Fruit fly (Drosophila melanogaster) whole organism, embryonic: ENCODE data around the gene CG5909.
A peak's percentile ranks its signal among the peaks of the same experiment; 100 is the strongest.

Experiments
- CG10431 ChIP-seq: fragments of 200-800 bp; sonication (Bioruptor generic); optimal IDR thresholded peaks from 3 replicates; lab custom pipeline; 2018; ENCODE audit warnings: missing biosample characterization, mild to moderate bottlenecking, missing genetic modification characterization
- CG11398 ChIP-seq: fragments of 200-800 bp; sonication (Bioruptor generic); optimal IDR thresholded peaks from 2 replicates; lab custom pipeline; 2016; ENCODE audit warnings: missing biosample characterization, missing genetic modification characterization
- CG13424 ChIP-seq: fragments of 200-800 bp; sonication (Bioruptor generic); optimal IDR thresholded peaks from 2 replicates; lab custom pipeline; 2019; ENCODE audit warnings: missing biosample characterization, mild to moderate bottlenecking, missing genetic modification characterization, moderate library complexity
- CG15479 ChIP-seq: fragments of 200-800 bp; sonication (Bioruptor generic); optimal IDR thresholded peaks from 3 replicates; lab custom pipeline; 2019; ENCODE audit warnings: missing biosample characterization, mild to moderate bottlenecking, missing genetic modification characterization, moderate library complexity
- CG16863 ChIP-seq: fragments of 200-800 bp; sonication (Bioruptor generic); optimal IDR thresholded peaks from 3 replicates; lab custom pipeline; 2016; ENCODE audit warnings: missing biosample characterization, missing genetic modification characterization
- CG17328 ChIP-seq: fragments of 200-800 bp; sonication (Bioruptor generic); IDR thresholded peaks from 2 replicates; pipeline ENCODE4 v1.3.6; 2022; ENCODE audit warnings: missing biosample characterization, missing genetic modification characterization
- CG17385 ChIP-seq: fragments of 200-800 bp; sonication (Bioruptor generic); optimal IDR thresholded peaks from 3 replicates; lab custom pipeline; 2018; ENCODE audit warnings: missing biosample characterization, mild to moderate bottlenecking, missing genetic modification characterization
- CG18262 ChIP-seq: fragments of 200-800 bp; optimal IDR thresholded peaks from 3 replicates; lab custom pipeline; 2019; ENCODE audit warnings: missing biosample characterization, mild to moderate bottlenecking, missing genetic modification characterization, moderate library complexity
- CG18599 ChIP-seq: fragments of 200-800 bp; sonication (Bioruptor generic); optimal IDR thresholded peaks from 3 replicates; lab custom pipeline; 2017; ENCODE audit warnings: missing biosample characterization, missing genetic modification characterization, mild to moderate bottlenecking, moderate library complexity, missing genetic modification reagents
- CG2199 ChIP-seq: fragments of 200-800 bp; sonication (Bioruptor generic); IDR thresholded peaks from 3 replicates; pipeline ENCODE4 v1.3.6; 2022; ENCODE audit warnings: missing biosample characterization, missing genetic modification characterization
- CG31441 ChIP-seq: fragments of 200-800 bp; sonication (Bioruptor generic); IDR thresholded peaks from 2 replicates; pipeline ENCODE4 v1.3.6; 2022; ENCODE audit warnings: missing biosample characterization, missing genetic modification characterization
- CG3726 ChIP-seq: fragments of 200-800 bp; sonication (Bioruptor generic); IDR thresholded peaks from 3 replicates; pipeline ENCODE4, ENCODE4 v1.3.6; 2022; ENCODE audit warnings: missing biosample characterization, missing genetic modification characterization
- CG4820 ChIP-seq: fragments of 200-800 bp; sonication (Bioruptor generic); optimal IDR thresholded peaks from 3 replicates; lab custom pipeline; 2016; ENCODE audit warnings: missing biosample characterization, missing genetic modification characterization
- CG6254 ChIP-seq: fragments of 200-800 bp; sonication (Bioruptor generic); optimal IDR thresholded peaks from 3 replicates; lab custom pipeline; 2017; ENCODE audit warnings: mild to moderate bottlenecking, missing biosample characterization, missing genetic modification reagents, missing genetic modification characterization
- CG6272 ChIP-seq: fragments of 200-800 bp; sonication (Bioruptor generic); IDR thresholded peaks from 2 replicates; pipeline ENCODE4 v1.3.6; 2022; ENCODE audit warnings: missing biosample characterization, missing genetic modification characterization
- CG6854 ChIP-seq: fragments of 200-800 bp; sonication (Bioruptor generic); optimal IDR thresholded peaks from 3 replicates; lab custom pipeline; 2017; ENCODE audit warnings: missing biosample characterization, mild to moderate bottlenecking, missing genetic modification characterization
- CG7357 ChIP-seq: fragments of 200-800 bp; sonication (Bioruptor generic); IDR thresholded peaks from 3 replicates; pipeline ENCODE4 v1.3.6; 2022; ENCODE audit warnings: missing biosample characterization, missing genetic modification characterization
- CG7963 ChIP-seq: fragments of 200-800 bp; sonication (Bioruptor generic); IDR thresholded peaks from 3 replicates; pipeline ENCODE4 v1.3.6; 2022; ENCODE audit warnings: missing biosample characterization, missing genetic modification characterization; ENCODE audit not compliant: partially characterized antibody
- CG8388 ChIP-seq: fragments of 200-800 bp; sonication (Bioruptor generic); optimal IDR thresholded peaks from 2 replicates; lab custom pipeline; 2019; ENCODE audit warnings: missing biosample characterization, mild to moderate bottlenecking, missing genetic modification characterization, moderate library complexity
- CG9215 ChIP-seq: fragments of 200-800 bp; sonication (Bioruptor generic); IDR thresholded peaks from 2 replicates; pipeline ENCODE4 v1.3.6; 2022; ENCODE audit warnings: missing biosample characterization, missing genetic modification characterization
- Drgx ChIP-seq: fragments of 200-800 bp; sonication (Bioruptor generic); IDR thresholded peaks from 2 replicates; pipeline ENCODE4 v1.3.6; 2022; ENCODE audit warnings: missing biosample characterization, missing genetic modification characterization
- Eip74EF ChIP-seq, 2 experiments: fragments of 200-800 bp in 1 of 2; fragments of >200 bp in 1 of 2; sonication (Bioruptor generic) in 1 of 2; optimal IDR thresholded peaks; 2 replicates each; lab custom pipeline; 2017 to 2019; ENCODE audit warnings: missing biosample characterization in 2 of 2, missing genetic modification characterization in 2 of 2, mild to moderate bottlenecking in 1 of 2, moderate library complexity in 1 of 2
- Ets65A ChIP-seq: fragments of 200-800 bp; sonication (Bioruptor generic); peaks from one replicate; lab custom pipeline; 2016; ENCODE audit warnings: missing biosample characterization, missing genetic modification characterization
- H2.0 ChIP-seq: fragments of 200-800 bp; sonication (Bioruptor generic); IDR thresholded peaks from 2 replicates; pipeline ENCODE4 v1.3.6; 2022; ENCODE audit warnings: missing biosample characterization, missing genetic modification characterization
- HHEX ChIP-seq: fragments of 200-800 bp; sonication (Bioruptor generic); optimal IDR thresholded peaks from 3 replicates; lab custom pipeline; 2017; ENCODE audit warnings: missing biosample characterization, mild to moderate bottlenecking, missing genetic modification characterization, missing genetic modification reagents
- HLH4C ChIP-seq: fragments of 200-800 bp; sonication (Bioruptor generic); IDR thresholded peaks from 3 replicates; pipeline ENCODE4 v1.3.6; 2022; ENCODE audit warnings: missing biosample characterization, missing genetic modification characterization; ENCODE audit not compliant: partially characterized antibody
- Hmr ChIP-seq: fragments of 200-800 bp; sonication (Bioruptor generic); optimal IDR thresholded peaks from 3 replicates; lab custom pipeline; 2017; ENCODE audit warnings: mild to moderate bottlenecking, missing biosample characterization, missing genetic modification reagents, missing genetic modification characterization
- NFAT ChIP-seq: fragments of 200-800 bp; sonication (Bioruptor generic); IDR thresholded peaks from 2 replicates; pipeline ENCODE4 v1.3.6; 2022; ENCODE audit warnings: missing biosample characterization, missing genetic modification characterization
- Pdp1 ChIP-seq, 2 experiments: fragments of 200-800 bp; sonication (Bioruptor generic); optimal IDR thresholded peaks; 3 replicates each; lab custom pipeline; 2016; ENCODE audit warnings: missing biosample characterization in 2 of 2, missing genetic modification characterization in 2 of 2, mild to moderate bottlenecking in 1 of 2, moderate library complexity in 1 of 2
- Sox102F ChIP-seq: fragments of 200-800 bp; sonication (Bioruptor generic); optimal IDR thresholded peaks from 2 replicates; lab custom pipeline; 2018; ENCODE audit warnings: missing biosample characterization, mild to moderate bottlenecking, missing genetic modification characterization, moderate library complexity
- ase ChIP-seq: fragments of 200-800 bp; sonication (Bioruptor generic); IDR thresholded peaks from 3 replicates; pipeline ENCODE4 v1.3.6; 2022; ENCODE audit warnings: missing biosample characterization, missing genetic modification characterization
- br ChIP-seq: fragments of >200 bp; optimal IDR thresholded peaks from 2 replicates; lab custom pipeline; 2017
- cato ChIP-seq: fragments of 200-800 bp; sonication (Bioruptor generic); optimal IDR thresholded peaks from 2 replicates; lab custom pipeline; 2016; ENCODE audit warnings: missing biosample characterization, missing genetic modification characterization, borderline replicate concordance
- caup ChIP-seq: fragments of 200-800 bp; sonication (Bioruptor generic); optimal IDR thresholded peaks from 3 replicates; lab custom pipeline; 2017; ENCODE audit warnings: missing biosample characterization, mild to moderate bottlenecking, missing genetic modification characterization, moderate library complexity; ENCODE audit not compliant: severe bottlenecking
- dati ChIP-seq: fragments of 200-800 bp; sonication (Bioruptor generic); IDR thresholded peaks from 2 replicates; pipeline ENCODE4 v1.3.6; 2022; ENCODE audit warnings: missing biosample characterization, missing genetic modification characterization
- disco-r ChIP-seq: fragments of 200-800 bp; sonication (Bioruptor generic); optimal IDR thresholded peaks from 2 replicates; lab custom pipeline; 2016; ENCODE audit warnings: missing biosample characterization, missing genetic modification characterization
- emc ChIP-seq: fragments of 200-800 bp; sonication (Bioruptor generic); optimal IDR thresholded peaks from 2 replicates; lab custom pipeline; 2016; ENCODE audit warnings: missing biosample characterization, missing genetic modification characterization
- ftz-f1 ChIP-seq: fragments of 200-800 bp; sonication (Bioruptor generic); optimal IDR thresholded peaks from 2 replicates; lab custom pipeline; 2016; ENCODE audit warnings: missing biosample characterization, missing genetic modification characterization
- gcm2 ChIP-seq: fragments of 200-800 bp; sonication (Bioruptor generic); optimal IDR thresholded peaks from 2 replicates; lab custom pipeline; 2016; ENCODE audit warnings: missing biosample characterization, missing genetic modification characterization
- gsb-n ChIP-seq: fragments of 200-800 bp; sonication (Bioruptor generic); optimal IDR thresholded peaks from 3 replicates; lab custom pipeline; 2018; ENCODE audit warnings: missing biosample characterization, mild to moderate bottlenecking, missing genetic modification characterization
- lab ChIP-seq: fragments of 200-800 bp; sonication (Bioruptor generic); optimal IDR thresholded peaks from 3 replicates; lab custom pipeline; 2017; ENCODE audit warnings: missing biosample characterization, missing genetic modification characterization, mild to moderate bottlenecking, moderate library complexity, missing genetic modification reagents
- maf-S ChIP-seq: fragments of 200-800 bp; sonication (Bioruptor generic); optimal IDR thresholded peaks from 2 replicates; lab custom pipeline; 2016; ENCODE audit warnings: missing biosample characterization, missing genetic modification characterization
- pan ChIP-seq, 4 experiments: fragments of >200 bp in 3 of 4; fragments of 200-800 bp in 1 of 4; sonication (Bioruptor generic) in 1 of 4; optimal IDR thresholded peaks in 3 of 4; IDR thresholded peaks in 1 of 4; 2 replicates each; pipeline versions ENCODE4 v1.3.6 to Lab custom; 2017 to 2022; ENCODE audit warnings: missing biosample characterization in 2 of 4, missing genetic modification characterization in 2 of 4, mixed read lengths in 1 of 4
- pzg ChIP-seq: fragments of 200-800 bp; sonication (Bioruptor generic); optimal IDR thresholded peaks from 3 replicates; lab custom pipeline; 2018; ENCODE audit warnings: missing biosample characterization, mild to moderate bottlenecking, missing genetic modification characterization, moderate library complexity
- repo ChIP-seq: fragments of 200-800 bp; sonication (Bioruptor generic); optimal IDR thresholded peaks from 2 replicates; lab custom pipeline; 2016; ENCODE audit warnings: missing biosample characterization, missing genetic modification characterization
- scrt ChIP-seq: fragments of 200-800 bp; sonication (Bioruptor generic); optimal IDR thresholded peaks from 2 replicates; lab custom pipeline; 2018; ENCODE audit warnings: missing biosample characterization, mild to moderate bottlenecking, missing genetic modification characterization, moderate library complexity
- slbo ChIP-seq: fragments of 200-800 bp; sonication (Bioruptor generic); IDR thresholded peaks from 2 replicates; pipeline ENCODE4 v1.3.6; 2022; ENCODE audit warnings: missing biosample characterization, missing genetic modification characterization
- slou ChIP-seq: fragments of 200-800 bp; sonication (Bioruptor generic); optimal IDR thresholded peaks from 3 replicates; lab custom pipeline; 2016; ENCODE audit warnings: missing biosample characterization, missing genetic modification characterization
- trem ChIP-seq: fragments of 200-800 bp; optimal IDR thresholded peaks from 3 replicates; lab custom pipeline; 2019; ENCODE audit warnings: missing biosample characterization, mild to moderate bottlenecking, missing genetic modification characterization, moderate library complexity

Gene CG5909

DNA sequence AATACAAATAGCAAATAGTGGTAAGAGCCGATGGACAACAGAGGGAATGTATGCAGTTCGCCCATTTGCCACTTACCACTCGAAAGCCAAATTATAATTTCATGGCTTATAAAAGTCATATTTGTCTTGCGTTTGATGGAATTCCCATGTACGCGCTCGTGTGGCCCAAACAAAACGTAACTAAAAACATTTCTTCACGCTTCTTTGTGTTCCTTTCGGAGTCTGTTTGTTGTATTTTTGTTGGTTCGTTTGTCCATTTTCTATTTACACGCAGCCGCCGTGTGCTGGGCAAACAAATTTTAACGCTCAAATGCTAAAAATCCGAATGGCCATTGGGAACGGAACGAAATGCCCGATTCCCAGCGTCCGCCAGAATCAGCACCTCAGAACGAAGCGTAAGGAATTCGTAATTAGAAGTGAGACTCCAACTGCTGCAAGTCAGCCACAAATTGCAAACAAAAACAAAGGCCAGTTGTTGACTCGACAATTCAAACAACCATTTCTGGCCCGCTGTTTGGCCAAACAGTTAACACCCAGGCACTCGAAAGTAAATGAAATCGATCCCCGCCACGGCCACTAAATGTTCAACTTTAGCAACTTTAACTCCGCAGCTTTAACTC is 47.9 kb downstream of the CG5909 start (continued):
- peak; percentile 52; the same call in 1 of the 3 replicates for TF ChIP-seq ase (GFP tag; lab: Robert Waterston, UW)
- peak; percentile 2 for TF ChIP-seq CG15479 (GFP tag; lab: Kevin White, UChicago)
- peak; percentile 10 for TF ChIP-seq CG10431 (GFP tag; lab: Kevin White, UChicago)
- TF ChIP-seq CG4820 (GFP tag; lab: Kevin White, UChicago), result no peak
- TF ChIP-seq ftz-f1 (GFP tag; lab: Kevin White, UChicago), result no peak
- TF ChIP-seq pzg (GFP tag; lab: Kevin White, UChicago), result no peak
- no peak for TF ChIP-seq pan (optimal IDR thresholded peaks at IDR 0.05; lab: Kevin White, UChicago)
- TF ChIP-seq pan (GFP tag; optimal IDR thresholded peaks at IDR 0.05 in 1 of 2, IDR thresholded peaks at IDR 0.05 in 1 of 2), result peak in 1 of 2 experiments; percentile 60
- peak; percentile 5 for TF ChIP-seq Hmr (GFP tag; lab: Kevin White, UChicago)
- TF ChIP-seq CG8388, result no peak
- TF ChIP-seq H2.0, result 0 out of 2 replicates have a peak, but pooled peaks have one; percentile 38
- TF ChIP-seq br (lab: Kevin White, UChicago), result no peak
- TF ChIP-seq slou (GFP tag; lab: Kevin White, UChicago), result no peak
- peak; percentile 38 for TF ChIP-seq gsb-n (tag; lab: Kevin White, UChicago)
- TF ChIP-seq CG9215 (GFP tag; lab: Robert Waterston, UW), result no peak
- peak; percentile 47; the same call in 1 of the 2 replicates for TF ChIP-seq CG17328 (GFP tag; lab: Robert Waterston, UW)
- no peak for TF ChIP-seq CG2199 (GFP tag; lab: Robert Waterston, UW)
- TF ChIP-seq caup (GFP tag; lab: Kevin White, UChicago), result peak; percentile 52
- peak; percentile 43 for TF ChIP-seq CG16863 (GFP tag; lab: Kevin White, UChicago)
- no peak for TF ChIP-seq CG11398
- TF ChIP-seq NFAT, result peak; percentile 29; the same call in 1 of the 2 replicates
- TF ChIP-seq CG17385 (GFP tag; lab: Kevin White, UChicago), result peak; percentile 30
- no peak for TF ChIP-seq Ets65A (GFP tag; lab: Kevin White, UChicago)
- TF ChIP-seq CG6254 (GFP tag; lab: Kevin White, UChicago), result no peak
- peak; percentile 56 for TF ChIP-seq lab
- peak; percentile 46 for TF ChIP-seq HHEX
- peak; percentile 37 for TF ChIP-seq maf-S (GFP tag; lab: Kevin White, UChicago)
- no peak for TF ChIP-seq gcm2 (GFP tag; lab: Kevin White, UChicago)
- TF ChIP-seq Pdp1 (GFP tag; optimal IDR thresholded peaks at IDR 0.05; lab: Kevin White, UChicago), result peak; percentile 2 to 25
- TF ChIP-seq CG31441 (GFP tag; lab: Robert Waterston, UW), result peak; percentile 22; the same call in 1 of the 2 replicates
- 0 out of 3 replicates have a peak, but pooled peaks have one; percentile 42 for TF ChIP-seq CG3726 (GFP tag; lab: Robert Waterston, UW)
- TF ChIP-seq CG18599 (GFP tag; lab: Kevin White, UChicago), result peak; percentile 40
- no peak for TF ChIP-seq dati (GFP tag; lab: Robert Waterston, UW)
- TF ChIP-seq disco-r (GFP tag; lab: Kevin White, UChicago), result no peak
- no peak for TF ChIP-seq scrt (GFP tag; lab: Kevin White, UChicago)
- no peak for TF ChIP-seq CG6854 (GFP tag; lab: Kevin White, UChicago)
- TF ChIP-seq CG6272, result no peak
- peak; percentile 28 for TF ChIP-seq cato (GFP tag; lab: Kevin White, UChicago)
- TF ChIP-seq Sox102F, result peak; percentile 12
- no peak for TF ChIP-seq HLH4C (GFP tag; lab: Robert Waterston, UW)
- TF ChIP-seq slbo (GFP tag; lab: Robert Waterston, UW), result no peak
- TF ChIP-seq CG7357, result no peak
- TF ChIP-seq emc (GFP tag; lab: Kevin White, UChicago), result no peak
- no peak for TF ChIP-seq CG7963
- TF ChIP-seq CG18262 (tag; lab: Kevin White, UChicago), result peak; percentile 39
- TF ChIP-seq repo (GFP tag; lab: Kevin White, UChicago), result peak; percentile 21
- TF ChIP-seq trem, result no peak
- TF ChIP-seq Eip74EF (GFP tag; optimal IDR thresholded peaks at IDR 0.05; lab: Kevin White, UChicago), result no peak
- TF ChIP-seq CG13424 (tag; lab: Kevin White, UChicago), result peak; percentile 22
- no peak for TF ChIP-seq Drgx (GFP tag; lab: Robert Waterston, UW)
